Worm (Caenorhabditis elegans): ENCODE data around the gene cest-2.1.

cest-2.1 gene

DNA sequence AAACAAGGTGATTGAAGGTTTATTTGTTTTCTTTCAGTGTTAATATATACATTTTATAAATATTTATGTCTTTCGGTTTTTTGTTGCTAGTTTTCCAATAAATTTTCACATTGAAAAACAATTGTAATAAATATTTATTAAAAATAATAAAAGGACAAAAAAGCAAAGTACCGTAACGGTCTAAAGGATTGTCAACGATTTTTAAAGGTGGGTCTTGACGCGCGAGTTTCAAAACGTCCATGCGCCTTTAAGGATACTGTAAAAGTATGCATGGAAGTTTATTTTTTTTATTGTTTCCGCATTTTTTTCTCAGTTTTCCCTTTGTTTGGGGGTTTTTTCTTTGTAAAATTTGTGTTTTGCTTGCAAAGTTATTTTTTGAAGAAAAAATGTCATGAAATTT is 21.6 kb upstream of the cest-2.1 start:
- peak; percentile 52 for TF ChIP-seq F49E8.2 (tag; optimal IDR thresholded peaks at IDR 0.05; ENCODE audit: borderline replicate concordance)
- TF ChIP-seq snpc-1.2 (GFP tag; IDR thresholded peaks at IDR 0.05), result 0 out of 2 replicates have a peak, but pooled peaks have one; percentile 25
- no peak for TF ChIP-seq F26F4.8 (GFP tag; conservative IDR thresholded peaks at IDR 0.05)
- TF ChIP-seq lsy-2 (tag; optimal IDR thresholded peaks at IDR 0.05), result peak in 1 of 2 experiments; percentile 33
- no peak for TF ChIP-seq nhr-10 (tag; optimal IDR thresholded peaks at IDR 0.05)
- TF ChIP-seq daf-19 (GFP tag; conservative IDR thresholded peaks at IDR 0.05), result 0 out of 2 replicates have a peak, but pooled peaks have one; percentile 26
- TF ChIP-seq lin-38 (GFP tag; IDR thresholded peaks at IDR 0.05), result peak; percentile 50
- TF ChIP-seq Y5F2A.4 (GFP tag; optimal IDR thresholded peaks at IDR 0.05), result no peak

- TF ChIP-seq unc-62 (GFP tag; optimal IDR thresholded peaks at IDR 0.05 in 1 of 2) (peak in 1 of 2 experiments; percentile 99), unc-62 (tag; optimal IDR thresholded peaks at IDR 0.05) (no peak), ceh-32 (tag; optimal IDR thresholded peaks at IDR 0.05; ENCODE audit: poor library complexity) (no peak)
Measured at ce11 chrV:14187104-14187503, 15.8 kb upstream of the cest-2.1 start.

- TF ChIP-seq lin-15B (tag; optimal IDR thresholded peaks at IDR 0.05) (peak; percentile 83), mep-1 (tag; optimal IDR thresholded peaks at IDR 0.05) (no peak), rbr-2 (tag; optimal IDR thresholded peaks at IDR 0.05) (peak; percentile 53), dmd-6 (GFP tag; IDR thresholded peaks at IDR 0.05) (peak; percentile 24; the same call in 1 of the 2 replicates), dpl-1 (GFP tag; optimal IDR thresholded peaks at IDR 0.05) (peak; percentile 66), nhr-77 (tag; optimal IDR thresholded peaks at IDR 0.05) (peak; percentile 46), egl-27 (tag; optimal IDR thresholded peaks at IDR 0.05) (no peak), lin-38 (GFP tag; IDR thresholded peaks at IDR 0.05) (peak; percentile 97), fkh-10 (GFP tag; optimal IDR thresholded peaks at IDR 0.05) (peak; percentile 28), nhr-237 (tag; optimal IDR thresholded peaks at IDR 0.05) (no peak), nhr-28 (tag; optimal IDR thresholded peaks at IDR 0.05) (peak; percentile 28), nhr-11 (tag; optimal IDR thresholded peaks at IDR 0.05) (peak; percentile 8), mes-2 (tag; optimal IDR thresholded peaks at IDR 0.05; ENCODE audit: poor library complexity, severe bottlenecking) (peak; percentile 85), hmg-1.1 (GFP tag; IDR thresholded peaks at IDR 0.05) (peak; percentile 38; the same call in 1 of the 2 replicates), mdl-1 (tag; optimal IDR thresholded peaks at IDR 0.05) (no peak), snpc-1.2 (GFP tag; IDR thresholded peaks at IDR 0.05) (no peak), lsy-2 (tag; optimal IDR thresholded peaks at IDR 0.05) (peak in 1 of 2 experiments; percentile 77), unc-130 (GFP tag; optimal IDR thresholded peaks at IDR 0.05) (no peak), zfp-3 (GFP tag; conservative IDR thresholded peaks at IDR 0.05) (no peak), hlh-11 (tag; optimal IDR thresholded peaks at IDR 0.05) (no peak), dve-1 (tag; optimal IDR thresholded peaks at IDR 0.05; ENCODE audit: insufficient read depth) (peak; percentile 47), tag-97 (GFP tag; IDR thresholded peaks at IDR 0.05) (no peak), T20F7.1 (GFP tag; optimal IDR thresholded peaks at IDR 0.05) (peak; percentile 63), cey-2 (tag; optimal IDR thresholded peaks at IDR 0.05; ENCODE audit: borderline replicate concordance, insufficient read depth) (no peak), ces-1 (GFP tag; optimal IDR thresholded peaks at IDR 0.05) (peak; percentile 5)
Measured at ce11 chrV:14185438-14185837, 14.2 kb upstream of the cest-2.1 start, which contains the start of the genes trm-1 and ints-2. trm-1 (minus strand) TSS chrV:14185612. ints-2 (plus strand) TSS chrV:14185686.

ce11 chrV:14182860-14183259 is 11.6 kb upstream of the cest-2.1 start, which contains the start of gene cest-2.3:
cest-2.3 (minus strand) TSS chrV:14182960.
- no peak for TF ChIP-seq skn-1 (tag; optimal IDR thresholded peaks at IDR 0.05)
- peak; percentile 3 for TF ChIP-seq aha-1 (tag)

Measured in whole organism, L4 larva.